Worm (Caenorhabditis elegans) whole organism, mixed stage, embryonic: ENCODE results near the gene cubn-1.

Source experiments
- bed-3 ChIP-seq: fragments of 200-800 bp; sonication (Bioruptor generic); optimal IDR thresholded peaks from 3 replicates; lab custom pipeline; 2018; ENCODE audit warnings: mild to moderate bottlenecking, missing genetic modification characterization, moderate library complexity, missing compliant biosample characterization
- blmp-1 ChIP-seq: fragments of 150-350 bp; optimal IDR thresholded peaks from 2 replicates; lab custom pipeline; 2014; ENCODE audit warnings: missing biosample characterization, missing genetic modification characterization
- ceh-39 ChIP-seq: fragments of 150-350 bp; optimal IDR thresholded peaks from 2 replicates; lab custom pipeline; 2014; ENCODE audit warnings: missing biosample characterization, missing genetic modification characterization
- ceh-43 ChIP-seq: fragments of 200-800 bp; sonication (Bioruptor generic); optimal IDR thresholded peaks from 2 replicates; lab custom pipeline; 2018; ENCODE audit warnings: mild to moderate bottlenecking, missing genetic modification characterization, moderate library complexity, missing compliant biosample characterization
- ceh-83 ChIP-seq: fragments of 200-800 bp; sonication (Bioruptor generic); optimal IDR thresholded peaks from 2 replicates; lab custom pipeline; 2018; ENCODE audit warnings: mild to moderate bottlenecking, missing genetic modification characterization, missing compliant biosample characterization
- ces-1 ChIP-seq: fragments of 150-350 bp; optimal IDR thresholded peaks from 2 replicates; lab custom pipeline; 2014; ENCODE audit warnings: missing biosample characterization, missing genetic modification reagents, missing genetic modification characterization
- cnd-1 ChIP-seq: fragments of 200-800 bp; sonication (Bioruptor generic); optimal IDR thresholded peaks from 2 replicates; lab custom pipeline; 2018; ENCODE audit warnings: mild to moderate bottlenecking, missing genetic modification characterization, missing compliant biosample characterization
- elt-1 ChIP-seq: sonication (generic microtip); optimal IDR thresholded peaks from 2 replicates; lab custom pipeline; 2017; ENCODE audit warnings: missing genetic modification characterization, mild to moderate bottlenecking, missing compliant biosample characterization, antibody characterized with exemption, moderate library complexity, borderline replicate concordance; ENCODE audit not compliant: insufficient read depth
- elt-3 ChIP-seq: fragments of 150-350 bp; optimal IDR thresholded peaks from 2 replicates; lab custom pipeline; 2014; ENCODE audit warnings: missing biosample characterization, missing genetic modification characterization
- flh-1 ChIP-seq: fragments of 200-800 bp; sonication (Bioruptor generic); optimal IDR thresholded peaks from 2 replicates; lab custom pipeline; 2018; ENCODE audit warnings: mild to moderate bottlenecking, missing genetic modification characterization, moderate library complexity, missing compliant biosample characterization
- ham-2 ChIP-seq: fragments of 200-800 bp; sonication (Bioruptor generic); optimal IDR thresholded peaks from 2 replicates; lab custom pipeline; 2018; ENCODE audit warnings: mild to moderate bottlenecking, missing genetic modification characterization, missing compliant biosample characterization
- hlh-1 ChIP-seq: fragments of 150-350 bp; optimal IDR thresholded peaks from 2 replicates; lab custom pipeline; 2014; ENCODE audit warnings: missing biosample characterization, missing genetic modification reagents, missing genetic modification characterization
- lin-13 ChIP-seq: fragments of 150-350 bp; optimal IDR thresholded peaks from 2 replicates; lab custom pipeline; 2014; ENCODE audit warnings: missing biosample characterization, missing genetic modification characterization
- lsy-2 ChIP-seq: fragments of 150-350 bp; optimal IDR thresholded peaks from 2 replicates; lab custom pipeline; 2014; ENCODE audit warnings: missing biosample characterization, missing genetic modification characterization
- mep-1 ChIP-seq: fragments of 150-350 bp; optimal IDR thresholded peaks from 2 replicates; lab custom pipeline; 2017; ENCODE audit warnings: missing biosample characterization, missing genetic modification reagents, missing genetic modification characterization, inconsistent platforms
- nhr-2 ChIP-seq: fragments of 150-350 bp; optimal IDR thresholded peaks from 2 replicates; lab custom pipeline; 2014; ENCODE audit warnings: missing biosample characterization, missing genetic modification characterization
- nhr-237 ChIP-seq: fragments of 150-350 bp; optimal IDR thresholded peaks from 2 replicates; lab custom pipeline; 2014; ENCODE audit warnings: missing biosample characterization, missing genetic modification characterization
- nhr-28 ChIP-seq: fragments of 150-350 bp; optimal IDR thresholded peaks from 2 replicates; lab custom pipeline; 2014; ENCODE audit warnings: missing biosample characterization, missing genetic modification characterization
- nhr-76 ChIP-seq: sonication (generic microtip); optimal IDR thresholded peaks from 2 replicates; lab custom pipeline; 2017; ENCODE audit warnings: missing biosample characterization, missing genetic modification characterization
- pha-4 ChIP-seq: fragments of 150-350 bp; optimal IDR thresholded peaks from 2 replicates; lab custom pipeline; 2018; ENCODE audit warnings: missing biosample characterization, missing genetic modification reagents, missing genetic modification characterization
- snpc-4 ChIP-seq: fragments of 150-350 bp; optimal IDR thresholded peaks from 2 replicates; lab custom pipeline; 2014; ENCODE audit warnings: missing biosample characterization, missing genetic modification characterization
- sptf-1 ChIP-seq: sonication (generic microtip); optimal IDR thresholded peaks from 2 replicates; lab custom pipeline; 2017; ENCODE audit warnings: mild to moderate bottlenecking, missing genetic modification characterization, moderate library complexity, missing compliant biosample characterization
- tbx-8 ChIP-seq: fragments of 200-800 bp; sonication (Bioruptor generic); optimal IDR thresholded peaks from 2 replicates; lab custom pipeline; 2018; ENCODE audit warnings: mild to moderate bottlenecking, missing genetic modification characterization, moderate library complexity, missing compliant biosample characterization
- unc-39 ChIP-seq: fragments of 150-350 bp; optimal IDR thresholded peaks from 2 replicates; lab custom pipeline; 2014; ENCODE audit warnings: missing biosample characterization, missing genetic modification characterization
- unc-62 ChIP-seq: fragments of 150-350 bp; optimal IDR thresholded peaks from 2 replicates; lab custom pipeline; 2014; ENCODE audit warnings: missing biosample characterization, missing genetic modification reagents, missing genetic modification characterization
- zip-8 ChIP-seq: fragments of 150-350 bp; optimal IDR thresholded peaks from 2 replicates; lab custom pipeline; 2014; ENCODE audit warnings: missing biosample characterization, missing genetic modification characterization
- ztf-11 ChIP-seq: fragments of 150-350 bp; optimal IDR thresholded peaks from 2 replicates; lab custom pipeline; 2014; ENCODE audit warnings: missing biosample characterization, missing genetic modification characterization

cubn-1 gene

DNA sequence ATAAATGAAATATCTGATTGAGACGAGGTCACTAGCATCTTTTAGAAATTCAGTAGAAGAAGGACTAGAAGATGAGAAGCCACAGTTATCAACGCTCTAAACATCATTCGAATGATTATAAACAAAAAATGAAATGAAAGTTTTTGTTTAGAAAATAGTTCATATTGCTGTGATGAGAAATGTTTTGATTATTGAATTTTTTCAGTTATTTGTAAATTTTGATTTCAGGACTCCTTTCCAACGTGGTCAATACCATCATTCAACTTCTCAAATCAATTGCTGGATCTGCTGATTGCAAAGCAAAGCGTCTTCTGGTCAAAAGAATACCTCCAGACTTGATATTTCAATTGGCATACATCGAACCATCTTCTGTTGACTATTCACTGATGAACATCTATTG is 47.0 kb downstream of the cubn-1 start, which contains the start of gene W05B10.6:
TSS of gene W05B10.6 (minus strand) at position 101 of the 400 bp plus-strand sequence.
- no peak for TF ChIP-seq ceh-39
- no peak for TF ChIP-seq zip-8 (tag; lab: Kevin White, UChicago)
- TF ChIP-seq ceh-43 (GFP tag; lab: Kevin White, UChicago), result no peak
- no peak for TF ChIP-seq bed-3 (GFP tag; lab: Kevin White, UChicago)
- no peak for TF ChIP-seq blmp-1 (tag; lab: Kevin White, UChicago)
- TF ChIP-seq lin-13, result no peak
- TF ChIP-seq snpc-4 (tag; lab: Kevin White, UChicago), result no peak
- no peak for TF ChIP-seq unc-62
- TF ChIP-seq sptf-1, result no peak
- no peak for TF ChIP-seq ztf-11
- no peak for TF ChIP-seq nhr-237 (tag; lab: Kevin White, UChicago)

DNA sequence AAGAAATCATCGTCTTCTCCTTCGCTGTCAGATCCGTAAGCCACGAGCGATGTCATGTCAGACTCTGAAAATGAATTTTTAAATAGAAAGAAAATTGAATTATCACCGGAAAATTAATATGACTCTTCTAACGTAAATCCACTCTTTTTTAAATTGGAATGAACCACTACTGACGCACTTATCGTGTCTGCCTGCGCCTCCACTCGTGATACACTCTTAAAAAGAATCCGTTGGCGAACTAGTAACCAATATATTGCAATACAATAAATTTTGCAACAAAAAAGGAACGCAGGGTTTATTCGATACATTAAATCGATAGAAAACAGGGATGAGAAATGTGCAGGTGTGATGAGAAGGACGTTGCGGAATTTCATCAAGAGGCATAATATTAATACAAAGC is 48.3 kb downstream of the cubn-1 start, which contains the start of gene ccch-3:
TSS of gene ccch-3 (minus strand) at position 262 of the 400 bp plus-strand sequence.
- no peak for TF ChIP-seq blmp-1 (tag; lab: Kevin White, UChicago)
- TF ChIP-seq ces-1 (GFP tag; lab: Kevin White, UChicago), result peak; percentile 74

DNA sequence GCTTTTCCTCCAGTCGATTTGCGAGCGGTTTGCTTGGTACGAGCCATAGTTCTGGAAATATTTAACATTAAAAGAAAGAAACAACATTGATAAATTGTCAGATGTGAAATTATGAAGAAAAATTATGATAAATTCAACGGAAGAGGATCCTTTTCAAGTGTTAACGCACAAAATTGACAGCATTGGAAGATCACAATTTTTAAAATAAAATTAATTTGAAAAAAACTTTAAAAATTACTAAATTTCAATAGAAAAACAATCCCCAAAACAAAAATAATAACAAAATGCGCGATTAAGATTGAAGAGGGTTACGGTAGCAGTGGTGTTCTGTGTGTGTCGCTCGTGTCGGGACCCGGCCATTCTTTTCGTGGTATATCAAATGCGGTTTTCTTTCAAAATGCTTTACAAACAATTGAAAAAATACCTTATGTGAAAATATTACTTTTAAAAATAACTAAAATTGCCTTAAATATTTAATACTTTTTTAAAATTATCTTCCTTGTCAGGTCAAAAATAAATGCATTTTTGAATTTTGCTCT is 49.2 kb downstream of the cubn-1 start, which contains the start of gene his-74:
TSS of gene his-74 (minus strand) at position 51 of the 539 bp plus-strand sequence.
- peak; percentile 63 for TF ChIP-seq lsy-2 (tag; lab: Kevin White, UChicago)
- no peak for TF ChIP-seq ces-1 (GFP tag; lab: Kevin White, UChicago)

DNA sequence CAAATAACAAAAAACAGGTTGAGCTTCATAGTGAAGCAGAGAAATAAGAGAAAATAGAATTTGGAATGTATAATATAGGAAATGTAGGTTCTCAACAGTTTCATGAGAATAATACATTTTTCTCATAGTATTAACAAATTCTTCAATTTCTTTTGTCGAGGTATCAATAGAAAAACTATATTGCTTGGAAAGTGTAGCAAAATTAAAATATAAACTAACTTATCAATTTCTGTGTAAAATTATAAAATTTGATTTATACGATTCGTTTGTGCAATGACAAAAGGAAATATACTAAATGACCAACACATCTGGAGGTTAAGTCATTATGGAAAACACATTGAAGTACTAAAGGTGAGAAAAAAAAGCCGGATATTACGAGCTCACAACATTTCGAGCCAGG is 50.5 kb downstream of the cubn-1 start, which contains the start of gene W05B10.3:
TSS of gene W05B10.3 (minus strand) at position 101 of the 400 bp plus-strand sequence.
- TF ChIP-seq hlh-1 (no peak), snpc-4 (tag; lab: Kevin White, UChicago) (no peak), bed-3 (GFP tag; lab: Kevin White, UChicago) (no peak), lin-13 (no peak), pha-4 (tag; lab: Kevin White, UChicago) (no peak), nhr-237 (tag; lab: Kevin White, UChicago) (no peak), nhr-76 (tag; lab: Kevin White, UChicago) (no peak), mep-1 (tag; lab: Kevin White, UChicago) (no peak), nhr-28 (tag; lab: Kevin White, UChicago) (no peak), ceh-83 (GFP tag; lab: Kevin White, UChicago) (no peak), zip-8 (tag; lab: Kevin White, UChicago) (no peak), unc-39 (no peak), ceh-43 (GFP tag; lab: Kevin White, UChicago) (no peak), cnd-1 (tag; lab: Kevin White, UChicago) (no peak), flh-1 (GFP tag; lab: Kevin White, UChicago) (no peak), nhr-2 (tag; lab: Kevin White, UChicago) (no peak)

DNA sequence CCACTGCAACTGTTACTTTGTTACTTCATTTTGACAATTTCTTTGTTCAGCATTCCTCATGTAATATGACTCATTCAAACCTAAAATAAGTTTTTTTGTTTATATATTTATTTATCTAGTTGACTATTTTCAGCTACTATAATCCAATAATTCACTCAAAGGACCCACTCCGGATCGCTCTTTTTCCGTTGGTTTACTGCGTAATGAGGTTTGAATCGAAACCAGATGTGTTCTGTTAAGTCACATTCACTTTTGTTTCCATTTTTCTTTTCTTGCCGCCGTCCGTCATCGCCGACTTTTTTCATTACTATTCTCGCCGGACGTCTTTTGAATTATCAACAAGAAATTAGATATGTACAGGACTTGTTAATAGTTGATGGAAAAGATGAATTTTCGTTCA is 52.3 kb downstream of the cubn-1 start:
- TF ChIP-seq ztf-11 (no peak), ceh-83 (GFP tag; lab: Kevin White, UChicago) (no peak), nhr-237 (tag; lab: Kevin White, UChicago) (no peak), elt-3 (no peak)

DNA sequence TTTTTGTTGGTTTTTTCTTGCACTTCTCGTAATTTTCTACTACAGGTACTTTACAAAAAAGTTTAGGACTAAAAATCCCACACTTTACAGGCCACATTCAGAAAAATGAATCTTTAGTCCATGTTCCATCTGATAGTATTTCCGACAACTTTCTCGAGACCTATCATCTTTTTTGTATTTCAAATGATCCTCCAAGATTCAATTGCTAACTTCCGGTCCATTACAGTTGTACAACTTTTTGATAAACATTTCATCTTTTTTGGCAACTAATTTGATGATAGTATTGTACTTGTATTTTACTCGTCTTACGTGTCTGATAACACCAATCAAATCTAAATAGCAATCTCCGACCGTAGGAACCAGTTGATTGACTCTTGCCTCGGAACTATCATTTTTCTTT is 56.3 kb downstream of the cubn-1 start:
- TF ChIP-seq unc-62 (no peak), hlh-1 (no peak), tbx-8 (no peak), zip-8 (tag; lab: Kevin White, UChicago) (no peak), cnd-1 (tag; lab: Kevin White, UChicago) (no peak), elt-1 (tag; lab: Kevin White, UChicago) (no peak), ham-2 (no peak), nhr-76 (tag; lab: Kevin White, UChicago) (no peak), pha-4 (tag; lab: Kevin White, UChicago) (no peak), bed-3 (GFP tag; lab: Kevin White, UChicago) (no peak), lin-13 (no peak), sptf-1 (no peak), mep-1 (tag; lab: Kevin White, UChicago) (no peak), ztf-11 (no peak), nhr-28 (tag; lab: Kevin White, UChicago) (no peak), nhr-237 (tag; lab: Kevin White, UChicago) (no peak), flh-1 (GFP tag; lab: Kevin White, UChicago) (no peak)
